Fruit fly (Drosophila melanogaster): ENCODE results near the gene Snmp1.
A peak's percentile ranks its signal among the peaks of the same experiment; 100 is the strongest.

Snmp1 gene

DNA sequence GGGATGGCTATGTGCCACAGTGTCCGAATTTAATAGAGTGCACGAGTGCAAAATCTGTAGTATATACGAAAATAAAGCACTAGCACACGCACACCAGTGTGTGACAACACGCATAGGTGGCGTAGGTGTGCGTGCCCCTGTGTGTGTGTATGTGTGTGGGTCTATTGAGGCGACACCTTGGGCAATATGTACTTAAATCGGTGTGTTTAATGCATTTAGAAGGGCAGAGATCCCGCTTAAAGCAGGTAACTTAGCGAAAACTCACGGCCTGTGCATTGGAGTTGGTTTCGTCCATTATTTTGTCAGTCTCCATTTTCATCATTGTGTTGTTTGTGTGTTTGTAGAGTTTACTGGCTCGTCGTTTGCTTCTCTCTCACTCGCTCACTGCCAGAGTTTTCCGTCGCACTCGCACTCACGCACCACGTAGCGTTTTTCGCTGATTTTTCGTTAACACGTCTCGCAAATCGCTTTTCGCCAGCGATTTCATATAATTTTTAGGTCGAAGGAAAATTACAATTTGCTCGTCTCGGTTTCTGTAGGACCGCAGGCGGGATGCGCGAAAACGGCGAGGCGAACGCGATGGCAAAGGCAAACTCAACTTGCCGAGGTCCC, 41.2 kb downstream of the Snmp1 start:
- TF ChIP-seq cnc (optimal IDR thresholded peaks at IDR 0.05) (no peak), tj (GFP tag; optimal IDR thresholded peaks at IDR 0.05) (peak; percentile 27), kay (GFP tag; ENCODE audit: borderline replicate concordance) (no peak), bab1 (GFP tag; optimal IDR thresholded peaks at IDR 0.05) (peak; percentile 7), Crg-1 (GFP tag; optimal IDR thresholded peaks at IDR 0.05) (no peak)

dm6 chr3R:21124225-21124624, 43.8 kb downstream of the Snmp1 start:
- TF ChIP-seq tj (GFP tag; optimal IDR thresholded peaks at IDR 0.05) (no peak), CG14711 (tag; optimal IDR thresholded peaks at IDR 0.05) (no peak), kay (GFP tag; ENCODE audit: borderline replicate concordance) (no peak), CG5204 (GFP tag; optimal IDR thresholded peaks at IDR 0.05) (no peak), toe (GFP tag; optimal IDR thresholded peaks at IDR 0.05) (no peak)

DNA sequence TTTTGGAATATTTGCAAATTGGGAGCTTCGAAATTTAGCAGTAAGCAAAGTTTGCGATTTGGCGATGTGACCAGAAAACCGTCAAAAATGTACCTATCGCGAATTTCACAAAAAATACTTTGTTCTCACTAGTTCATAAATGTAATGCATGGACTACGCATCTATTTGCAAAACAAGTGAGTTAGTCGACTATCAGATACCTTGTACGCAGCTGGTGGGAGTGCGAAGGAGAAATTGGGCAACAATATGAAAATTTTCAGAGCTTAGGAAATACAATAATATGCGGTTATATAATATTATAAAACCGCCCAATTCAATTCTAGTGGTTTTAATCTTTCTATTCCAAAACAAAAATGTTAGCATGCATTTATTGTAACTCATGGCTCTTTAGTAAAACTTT, 49.2 kb downstream of the Snmp1 start, which contains the start of gene Bdbt:
Bdbt (minus strand) TSS at position 73 of the 400 bp plus-strand sequence.
- no peak for TF ChIP-seq Clk (GFP tag; optimal IDR thresholded peaks at IDR 0.05)
- TF ChIP-seq ovo (GFP tag; optimal IDR thresholded peaks at IDR 0.05) = no peak
- TF ChIP-seq CG7045 (GFP tag; optimal IDR thresholded peaks at IDR 0.05) = no peak
- TF ChIP-seq CG7101 (tag; optimal IDR thresholded peaks at IDR 0.05) = peak; percentile 32
- no peak for TF ChIP-seq cic (GFP tag; optimal IDR thresholded peaks at IDR 0.05)
- TF ChIP-seq pad (GFP tag; optimal IDR thresholded peaks at IDR 0.05) = no peak
- TF ChIP-seq CG11617 (GFP tag; optimal IDR thresholded peaks at IDR 0.05) = peak; percentile 9
- TF ChIP-seq Mnt (GFP tag; optimal IDR thresholded peaks at IDR 0.05) = peak; percentile 67
- TF ChIP-seq CG33017 (tag; optimal IDR thresholded peaks at IDR 0.05) = no peak
- no peak for TF ChIP-seq toe (GFP tag; optimal IDR thresholded peaks at IDR 0.05)
- TF ChIP-seq Hr96 (GFP tag; optimal IDR thresholded peaks at IDR 0.05) = no peak
- TF ChIP-seq bab1 (GFP tag; optimal IDR thresholded peaks at IDR 0.05) = no peak
- TF ChIP-seq CG12768 (GFP tag; optimal IDR thresholded peaks at IDR 0.05) = peak; percentile 7
- TF ChIP-seq CG5204 (GFP tag; optimal IDR thresholded peaks at IDR 0.05) = no peak
- TF ChIP-seq tj (GFP tag; optimal IDR thresholded peaks at IDR 0.05) = peak; percentile 31

DNA sequence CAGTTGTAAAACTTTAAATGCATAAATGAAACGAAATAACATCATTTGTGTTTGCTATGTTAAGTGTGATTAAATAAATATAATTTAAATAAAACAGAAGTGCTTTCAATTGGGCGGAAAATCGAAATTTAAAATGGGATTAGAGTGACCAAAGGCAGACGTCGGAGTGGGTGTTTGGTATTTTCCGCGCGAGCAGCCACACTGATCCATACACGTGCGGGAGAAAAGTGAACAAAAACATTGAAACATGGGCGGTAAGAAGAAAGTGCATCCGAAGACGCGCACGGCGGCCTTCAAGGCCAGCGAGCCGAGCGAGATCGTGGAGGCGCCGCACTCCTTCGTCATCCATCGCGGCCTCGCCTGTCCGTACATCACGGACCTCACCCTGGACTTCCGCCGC, 51.9 kb downstream of the Snmp1 start, which contains the start of gene ppan:
ppan (plus strand) TSS at position 198 of the 400 bp plus-strand sequence.
- TF ChIP-seq Clk (GFP tag; optimal IDR thresholded peaks at IDR 0.05) (no peak), ovo (GFP tag; optimal IDR thresholded peaks at IDR 0.05) (no peak), CG7101 (tag; optimal IDR thresholded peaks at IDR 0.05) (peak; percentile 2), CG1620 (GFP tag; optimal IDR thresholded peaks at IDR 0.05) (no peak), CG12768 (GFP tag; optimal IDR thresholded peaks at IDR 0.05) (no peak), bab1 (GFP tag; optimal IDR thresholded peaks at IDR 0.05) (peak; percentile 49), Mnt (GFP tag; optimal IDR thresholded peaks at IDR 0.05) (peak; percentile 98), CG11617 (GFP tag; optimal IDR thresholded peaks at IDR 0.05) (peak; percentile 13)
